Worm (Caenorhabditis elegans) whole organism, late embryonic: Measurements from ENCODE around the gene aqp-3.

Experiments
- C08G9.2 ChIP-seq: sonication (generic microtip); optimal IDR thresholded peaks from 2 replicates; lab custom pipeline; 2016; ENCODE audit warnings: mild to moderate bottlenecking, missing genetic modification characterization, moderate library complexity, missing compliant biosample characterization
- K09A11.1 ChIP-seq: sonication (generic microtip); optimal IDR thresholded peaks from 2 replicates; lab custom pipeline; 2017; ENCODE audit warnings: antibody characterized with exemption, mild to moderate bottlenecking, missing genetic modification characterization, missing compliant biosample characterization; ENCODE audit not compliant: insufficient read depth
- ama-1 ChIP-seq: fragments of 150-350 bp; optimal IDR thresholded peaks from 2 replicates; lab custom pipeline; 2014
- ets-4 ChIP-seq: sonication (generic microtip); optimal IDR thresholded peaks from 2 replicates; lab custom pipeline; 2016; ENCODE audit warnings: missing genetic modification characterization, missing compliant biosample characterization
- fax-1 ChIP-seq: sonication (generic microtip); optimal IDR thresholded peaks from 2 replicates; lab custom pipeline; 2016; ENCODE audit warnings: missing genotype, missing genetic modification characterization, missing compliant biosample characterization
- madf-2 ChIP-seq: sonication (generic microtip); optimal IDR thresholded peaks from 2 replicates; lab custom pipeline; 2017; ENCODE audit warnings: missing genetic modification characterization, missing compliant biosample characterization
- pha-4 ChIP-seq: fragments of 150-350 bp; optimal IDR thresholded peaks from 2 replicates; lab custom pipeline; 2018; ENCODE audit warnings: missing biosample characterization, missing genetic modification reagents, missing genetic modification characterization
- sox-2 ChIP-seq: fragments of 200-800 bp; sonication (Bioruptor generic); IDR thresholded peaks from 2 replicates; pipeline ENCODE4 v1.3.6; 2022; ENCODE audit warnings: missing genetic modification reagents, missing genetic modification characterization, missing compliant biosample characterization
- sox-4 ChIP-seq: sonication (generic microtip); optimal IDR thresholded peaks from 2 replicates; lab custom pipeline; 2017; ENCODE audit warnings: mild to moderate bottlenecking, missing genetic modification characterization, inconsistent platforms, missing compliant biosample characterization
- tbx-2 ChIP-seq: sonication (generic microtip); optimal IDR thresholded peaks from 2 replicates; lab custom pipeline; 2016; ENCODE audit warnings: missing genetic modification characterization, missing compliant biosample characterization

DNA sequence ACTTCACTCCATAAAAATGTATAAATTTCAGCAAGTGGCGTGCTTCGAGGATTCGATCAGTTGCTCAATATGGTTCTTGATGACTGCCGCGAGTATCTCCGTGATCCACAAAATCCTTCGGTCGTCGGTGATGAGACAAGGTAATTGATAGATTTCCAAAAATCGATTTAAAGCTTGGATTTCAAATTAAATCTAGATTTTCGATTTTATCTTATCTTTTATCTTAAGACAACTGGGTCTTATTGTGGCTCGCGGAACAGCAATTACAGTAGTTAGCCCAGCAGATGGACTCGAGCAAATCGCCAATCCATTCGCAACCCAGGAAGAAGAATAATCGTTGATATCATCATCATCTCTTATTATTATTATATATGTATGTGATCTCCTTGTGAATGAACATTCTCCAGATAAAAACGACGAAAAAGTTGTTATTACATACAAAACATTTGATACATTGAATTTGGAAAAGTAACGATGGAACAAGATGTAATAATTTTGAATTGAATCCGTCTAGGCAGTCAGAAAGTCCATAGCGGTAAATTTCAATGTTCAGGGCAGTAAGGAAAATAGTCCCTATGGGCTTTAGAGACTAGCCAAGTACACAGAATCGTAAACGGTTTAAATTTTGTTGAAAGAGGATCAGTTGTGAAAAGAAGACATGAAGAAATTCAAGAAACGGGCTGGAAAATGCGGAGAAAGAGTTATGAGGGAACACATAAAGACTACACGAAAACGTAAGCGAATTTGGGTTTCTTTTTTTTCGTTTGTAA lies 32.3 kb downstream of the aqp-3 start:
- TF ChIP-seq ets-4 (tag; lab: Kevin White, UChicago) (no peak), sox-2 (GFP tag; lab: Robert Waterston, UW) (no peak), pha-4 (tag; lab: Kevin White, UChicago) (no peak), K09A11.1 (tag; lab: Kevin White, UChicago) (no peak), ama-1 (lab: Kevin White, UChicago) (no peak), C08G9.2 (tag; lab: Kevin White, UChicago) (no peak), madf-2 (tag; lab: Kevin White, UChicago) (no peak), fax-1 (no peak), tbx-2 (tag; lab: Kevin White, UChicago) (no peak), sox-4 (tag; lab: Kevin White, UChicago) (no peak)
